Worm (Caenorhabditis elegans): Measurements from ENCODE around the gene ZK899.7.

- TF ChIP-seq tra-4 (tag; optimal IDR thresholded peaks at IDR 0.05) (no peak), ama-1 (optimal IDR thresholded peaks at IDR 0.05) (no peak), scrt-1 (GFP tag; IDR thresholded peaks at IDR 0.05) (no peak), pes-1 (GFP tag; IDR thresholded peaks at IDR 0.05) (no peak), F13C5.2 (tag; optimal IDR thresholded peaks at IDR 0.05) (no peak), hmg-4 (GFP tag; optimal IDR thresholded peaks at IDR 0.05) (no peak), ceh-13 (GFP tag; optimal IDR thresholded peaks at IDR 0.05) (no peak)
Observed at ce11 chrX:9403622-9404255, 45.5 kb downstream of the ZK899.7 start.

Data from whole organism, early embryonic.